Worm (Caenorhabditis elegans) whole organism, L4 larva: Measurements from ENCODE around the gene sax-2.

Experiments
- F49E8.2 ChIP-seq: sonication (generic microtip); optimal IDR thresholded peaks from 2 replicates; lab custom pipeline; 2016; ENCODE audit warnings: missing compliant biosample characterization, mild to moderate bottlenecking, missing genetic modification characterization, borderline replicate concordance
- T20F7.1 ChIP-seq: fragments of 200-800 bp; sonication (Bioruptor generic); optimal IDR thresholded peaks from 2 replicates; lab custom pipeline; 2018; ENCODE audit warnings: mild to moderate bottlenecking, missing genetic modification characterization, missing compliant biosample characterization
- daf-16 ChIP-seq, 3 experiments: sonication (generic microtip); optimal IDR thresholded peaks; 2 replicates each; lab custom pipeline; 2016 to 2017; ENCODE audit warnings: missing genetic modification characterization in 3 of 3, missing genetic modification reagents in 3 of 3, mild to moderate bottlenecking in 2 of 3, missing compliant biosample characterization in 2 of 3, missing biosample characterization in 1 of 3, moderate library complexity in 1 of 3
- unc-39 ChIP-seq: sonication (generic microtip); optimal IDR thresholded peaks from 2 replicates; lab custom pipeline; 2017; ENCODE audit warnings: missing biosample characterization, missing genetic modification characterization

DNA sequence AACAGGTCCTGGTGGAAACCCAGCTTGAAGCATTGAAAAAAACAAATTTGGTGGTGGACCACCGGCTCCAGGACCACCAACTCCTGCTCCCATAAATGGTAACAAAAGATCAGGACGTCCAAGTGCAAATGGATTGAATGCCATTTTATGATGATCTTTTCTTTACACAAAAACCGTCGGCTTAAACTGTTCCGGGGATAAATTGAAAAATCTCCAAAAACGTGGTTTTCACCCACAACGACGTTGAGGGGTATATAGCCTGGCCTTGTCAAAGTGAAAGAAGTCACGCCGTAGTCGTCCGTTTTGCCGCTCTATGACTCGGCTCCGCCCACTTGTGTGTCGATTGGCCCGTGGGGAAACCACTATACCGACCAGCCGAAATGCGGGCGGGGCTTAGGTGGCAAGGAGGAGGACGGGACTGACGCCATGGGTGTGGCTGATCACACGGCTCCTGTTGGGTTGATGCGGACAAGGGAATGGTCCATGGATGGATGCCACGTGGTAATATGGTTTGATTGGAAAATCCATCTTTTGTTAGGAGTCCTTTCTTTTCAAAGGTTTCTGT lies 26.6 kb downstream of the sax-2 start, which contains the start of gene tbx-2:
- TF ChIP-seq F49E8.2 (tag; lab: Kevin White, UChicago), result no peak
- no peak for TF ChIP-seq T20F7.1 (GFP tag; lab: Kevin White, UChicago)
- TF ChIP-seq unc-39 (tag; lab: Kevin White, UChicago), result no peak
- no peak for TF ChIP-seq daf-16 (GFP tag; optimal IDR thresholded peaks at IDR 0.05; lab: Kevin White, UChicago)
- TF ChIP-seq daf-16 (tag; optimal IDR thresholded peaks at IDR 0.05; lab: Kevin White, UChicago), result no peak
